Worm (Caenorhabditis elegans) whole organism, early embryonic: ENCODE measurements around the gene str-85.

Source experiments
- B0310.2 ChIP-seq: sonication (generic microtip); optimal IDR thresholded peaks from 2 replicates; lab custom pipeline; 2016; ENCODE audit warnings: mild to moderate bottlenecking, missing genetic modification characterization, missing compliant biosample characterization
- F13C5.2 ChIP-seq: sonication (generic microtip); optimal IDR thresholded peaks from 2 replicates; lab custom pipeline; 2017; ENCODE audit warnings: mild to moderate bottlenecking, missing genetic modification characterization, inconsistent platforms, missing compliant biosample characterization
- aly-1 ChIP-seq: sonication (generic microtip); optimal IDR thresholded peaks from 2 replicates; lab custom pipeline; 2016; ENCODE audit warnings: missing genetic modification characterization, missing compliant biosample characterization
- ama-1 ChIP-seq: fragments of 150-350 bp; optimal IDR thresholded peaks from 2 replicates; lab custom pipeline; 2014
- ceh-13 ChIP-seq: fragments of 200-800 bp; sonication (Bioruptor generic); optimal IDR thresholded peaks from 2 replicates; lab custom pipeline; 2018; ENCODE audit warnings: mild to moderate bottlenecking, missing genetic modification characterization, missing compliant biosample characterization
- ceh-36 ChIP-seq: sonication (generic microtip); optimal IDR thresholded peaks from 2 replicates; lab custom pipeline; 2016; ENCODE audit warnings: missing genetic modification characterization, inconsistent platforms, missing compliant biosample characterization
- ets-7 ChIP-seq: sonication (generic microtip); optimal IDR thresholded peaks from 2 replicates; lab custom pipeline; 2016; ENCODE audit warnings: missing genotype, missing genetic modification characterization, missing compliant biosample characterization
- flt-1 ChIP-seq: fragments of 200-800 bp; sonication (Bioruptor generic); IDR thresholded peaks from 2 replicates; pipeline ENCODE4 v1.3.6; 2022; ENCODE audit warnings: missing genetic modification characterization, missing compliant biosample characterization
- hmbx-1 ChIP-seq: sonication (generic microtip); optimal IDR thresholded peaks from 2 replicates; lab custom pipeline; 2016; ENCODE audit warnings: mild to moderate bottlenecking, missing genetic modification characterization, missing compliant biosample characterization
- hmg-4 ChIP-seq: fragments of 200-800 bp; sonication (Bioruptor generic); optimal IDR thresholded peaks from 2 replicates; lab custom pipeline; 2018; ENCODE audit warnings: mild to moderate bottlenecking, missing genetic modification characterization, missing compliant biosample characterization
- hnd-1 ChIP-seq: sonication (generic microtip); optimal IDR thresholded peaks from 2 replicates; lab custom pipeline; 2016; ENCODE audit warnings: missing genetic modification characterization, missing compliant biosample characterization
- pes-1 ChIP-seq: fragments of 200-800 bp; sonication (Bioruptor generic); IDR thresholded peaks from 2 replicates; pipeline ENCODE4 v1.3.6; 2022; ENCODE audit warnings: missing genetic modification reagents, missing genetic modification characterization, missing compliant biosample characterization
- scrt-1 ChIP-seq: fragments of 200-800 bp; sonication (Bioruptor generic); IDR thresholded peaks from 2 replicates; pipeline ENCODE4 v1.3.6; 2022; ENCODE audit warnings: missing genetic modification characterization, missing compliant biosample characterization
- sea-1 ChIP-seq: fragments of 200-800 bp; sonication (Bioruptor generic); conservative IDR thresholded peaks from 2 replicates; pipeline ENCODE4 v1.3.6; 2022; ENCODE audit warnings: missing genetic modification characterization, missing compliant biosample characterization
- tbx-11 ChIP-seq: fragments of 200-800 bp; sonication (Bioruptor generic); IDR thresholded peaks from 2 replicates; pipeline ENCODE4 v1.3.6; 2022; ENCODE audit warnings: missing genetic modification characterization, missing compliant biosample characterization
- tbx-37 ChIP-seq: fragments of 200-800 bp; sonication (Bioruptor generic); conservative IDR thresholded peaks from 2 replicates; pipeline ENCODE4 v1.3.6; 2022; ENCODE audit warnings: missing genetic modification reagents, missing genetic modification characterization, missing compliant biosample characterization
- tra-4 ChIP-seq: sonication (generic microtip); optimal IDR thresholded peaks from 2 replicates; lab custom pipeline; 2017; ENCODE audit warnings: missing genetic modification characterization, missing compliant biosample characterization

The str-85 gene

DNA sequence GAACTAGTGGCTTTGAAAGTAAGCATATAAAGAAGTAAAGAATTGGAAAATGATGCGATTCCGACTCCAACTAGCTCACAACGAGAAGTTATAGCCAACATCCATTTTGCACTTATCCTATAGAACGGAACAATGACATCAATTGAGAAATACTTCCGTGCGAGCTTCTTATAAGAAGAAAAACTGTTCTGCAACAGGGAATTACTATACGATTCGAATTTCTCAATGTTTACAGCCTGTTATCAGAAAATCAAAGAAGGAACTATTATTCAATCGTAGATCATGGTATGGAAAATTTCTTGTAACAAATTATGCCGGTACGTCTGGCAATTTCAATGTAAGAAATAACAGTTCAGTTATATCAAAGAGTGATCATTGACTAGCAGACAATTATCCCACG is at the start of gene str-85:
Gene str-85 (minus strand): TSS at position 101 of the 400 bp plus-strand sequence.
- no peak for TF ChIP-seq B0310.2 (tag; lab: Kevin White, UChicago)
- no peak for TF ChIP-seq ets-7 (tag; lab: Kevin White, UChicago)
- no peak for TF ChIP-seq ceh-36
- TF ChIP-seq F13C5.2 (tag; lab: Kevin White, UChicago), result no peak
- no peak for TF ChIP-seq scrt-1 (GFP tag; lab: Robert Waterston, UW)
- TF ChIP-seq hnd-1 (tag; lab: Kevin White, UChicago), result no peak

ce11 chrV:9033267-9033666 is 47.6 kb upstream of the str-85 start, which contains the start of gene C25E10.4:
C25E10.4 (plus strand) TSS chrV:9033567.
- TF ChIP-seq B0310.2 (tag; lab: Kevin White, UChicago) (no peak), hmg-4 (GFP tag; lab: Kevin White, UChicago) (no peak), scrt-1 (GFP tag; lab: Robert Waterston, UW) (no peak), sea-1 (no peak), ceh-13 (GFP tag; lab: Kevin White, UChicago) (no peak), ets-7 (tag; lab: Kevin White, UChicago) (no peak), aly-1 (tag; lab: Kevin White, UChicago) (no peak), hmbx-1 (tag; lab: Kevin White, UChicago) (no peak), tbx-11 (no peak), ama-1 (lab: Kevin White, UChicago) (no peak), flt-1 (GFP tag; lab: Robert Waterston, UW) (no peak)

DNA sequence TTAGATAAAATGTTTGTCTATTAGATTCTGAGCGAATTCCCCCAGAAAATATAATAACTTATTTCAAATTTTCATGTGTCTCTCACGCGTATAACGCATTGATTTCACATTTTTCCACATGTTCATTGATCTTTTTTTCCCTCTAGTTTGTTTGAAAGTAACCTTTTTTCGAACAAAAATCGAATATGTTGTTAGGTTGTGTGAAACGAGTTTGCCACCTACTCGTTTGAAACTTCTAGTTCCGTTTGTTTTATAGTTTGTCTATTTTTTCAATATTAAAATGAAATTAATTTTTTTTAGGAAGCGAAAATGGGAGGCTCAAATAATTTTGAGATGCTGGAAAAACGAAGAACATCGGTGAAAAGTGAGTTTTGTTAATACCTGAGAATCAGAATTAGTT is 44.6 kb upstream of the str-85 start, which contains the start of gene C25E10.5:
Gene C25E10.5 (plus strand): TSS at position 301 of the 400 bp plus-strand sequence.
- TF ChIP-seq hmbx-1 (tag; lab: Kevin White, UChicago) (no peak), tbx-37 (GFP tag; lab: Robert Waterston, UW) (no peak), ama-1 (lab: Kevin White, UChicago) (no peak), tbx-11 (no peak), hmg-4 (GFP tag; lab: Kevin White, UChicago) (no peak), pes-1 (GFP tag; lab: Robert Waterston, UW) (no peak), aly-1 (tag; lab: Kevin White, UChicago) (no peak), ceh-13 (GFP tag; lab: Kevin White, UChicago) (no peak), ceh-36 (no peak), sea-1 (no peak), ets-7 (tag; lab: Kevin White, UChicago) (no peak), B0310.2 (tag; lab: Kevin White, UChicago) (no peak), F13C5.2 (tag; lab: Kevin White, UChicago) (no peak)

DNA sequence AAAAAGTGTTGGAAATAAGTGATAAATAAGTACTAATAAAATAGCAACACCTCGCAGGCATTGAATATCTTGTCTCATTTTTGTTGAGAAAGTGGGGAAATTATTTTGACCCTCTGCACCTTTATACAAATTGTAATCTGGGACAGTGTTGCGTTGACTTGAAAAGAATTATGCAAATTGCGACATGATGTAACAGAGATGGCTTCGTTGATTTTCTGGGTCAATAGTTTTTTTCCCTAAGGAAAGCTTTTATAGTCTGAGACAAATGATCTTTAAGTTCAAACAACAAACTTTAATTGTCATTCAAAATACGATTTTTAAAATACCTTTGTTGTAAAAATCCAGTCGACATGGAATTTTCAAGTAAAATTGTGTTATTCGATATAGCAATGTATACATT is 39.1 kb upstream of the str-85 start, which contains the start of gene bus-1:
Gene bus-1 (minus strand): TSS at position 101 of the 400 bp plus-strand sequence.
- TF ChIP-seq tbx-11, result no peak
- TF ChIP-seq flt-1 (GFP tag; lab: Robert Waterston, UW), result no peak
- no peak for TF ChIP-seq pes-1 (GFP tag; lab: Robert Waterston, UW)
- TF ChIP-seq hnd-1 (tag; lab: Kevin White, UChicago), result no peak
- TF ChIP-seq scrt-1 (GFP tag; lab: Robert Waterston, UW), result no peak
- no peak for TF ChIP-seq sea-1
- TF ChIP-seq ceh-13 (GFP tag; lab: Kevin White, UChicago), result no peak
- TF ChIP-seq ama-1 (lab: Kevin White, UChicago), result no peak
- no peak for TF ChIP-seq ets-7 (tag; lab: Kevin White, UChicago)
- TF ChIP-seq hmg-4 (GFP tag; lab: Kevin White, UChicago), result no peak
- no peak for TF ChIP-seq tra-4 (tag; lab: Kevin White, UChicago)
- TF ChIP-seq B0310.2 (tag; lab: Kevin White, UChicago), result no peak
- no peak for TF ChIP-seq F13C5.2 (tag; lab: Kevin White, UChicago)
- TF ChIP-seq aly-1 (tag; lab: Kevin White, UChicago), result no peak
- TF ChIP-seq hmbx-1 (tag; lab: Kevin White, UChicago), result no peak
- no peak for TF ChIP-seq ceh-36
- TF ChIP-seq tbx-37 (GFP tag; lab: Robert Waterston, UW), result no peak

DNA sequence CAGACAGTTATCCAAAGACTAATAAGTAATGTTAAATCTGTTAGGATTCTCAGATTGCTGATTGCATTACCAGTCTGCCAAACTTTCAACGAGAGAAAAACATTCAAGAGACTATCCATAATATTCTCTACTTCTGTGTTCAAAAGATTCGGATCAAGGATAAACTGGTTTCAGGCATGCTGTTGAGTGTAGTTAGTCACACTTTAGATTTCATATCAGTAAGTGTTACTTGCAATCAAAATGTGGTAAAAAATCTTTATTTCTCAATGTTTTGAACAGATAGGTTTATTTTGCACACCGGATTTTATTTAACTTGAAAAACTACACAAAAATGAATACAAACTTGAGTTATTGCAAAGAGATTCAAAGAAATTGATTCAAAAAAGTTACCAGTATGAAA is 36.4 kb upstream of the str-85 start, which contains the start of gene oac-41:
Gene oac-41 (minus strand): TSS at position 101 of the 400 bp plus-strand sequence.
- TF ChIP-seq flt-1 (GFP tag; lab: Robert Waterston, UW) (no peak), scrt-1 (GFP tag; lab: Robert Waterston, UW) (no peak), ceh-36 (no peak), tra-4 (tag; lab: Kevin White, UChicago) (no peak), hmg-4 (GFP tag; lab: Kevin White, UChicago) (no peak), F13C5.2 (tag; lab: Kevin White, UChicago) (no peak), pes-1 (GFP tag; lab: Robert Waterston, UW) (no peak), ets-7 (tag; lab: Kevin White, UChicago) (no peak), sea-1 (no peak), aly-1 (tag; lab: Kevin White, UChicago) (no peak), hnd-1 (tag; lab: Kevin White, UChicago) (no peak), ama-1 (lab: Kevin White, UChicago) (no peak), tbx-11 (no peak)

DNA sequence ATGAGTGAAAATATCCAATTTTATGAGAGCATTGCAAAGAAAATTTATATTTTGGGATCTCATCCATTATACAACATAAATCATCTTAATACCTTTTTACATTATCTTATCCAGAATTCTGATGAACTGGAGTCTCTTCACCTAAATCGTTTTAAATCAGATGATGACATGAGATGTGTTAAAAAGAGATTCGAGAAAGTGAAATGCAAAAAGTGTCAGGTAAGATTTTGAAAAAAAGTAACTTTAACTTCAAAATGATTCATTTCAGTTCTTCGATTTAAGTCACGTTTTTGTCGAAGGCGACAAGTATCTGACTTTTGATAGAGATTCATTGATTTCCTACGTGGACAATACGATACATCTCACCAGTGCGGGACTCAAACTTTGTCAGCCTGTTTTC is 33.2 kb upstream of the str-85 start:
- TF ChIP-seq hmg-4 (GFP tag; lab: Kevin White, UChicago) (no peak), ceh-13 (GFP tag; lab: Kevin White, UChicago) (no peak), ceh-36 (no peak), flt-1 (GFP tag; lab: Robert Waterston, UW) (no peak), hmbx-1 (tag; lab: Kevin White, UChicago) (no peak), tbx-37 (GFP tag; lab: Robert Waterston, UW) (no peak)

DNA sequence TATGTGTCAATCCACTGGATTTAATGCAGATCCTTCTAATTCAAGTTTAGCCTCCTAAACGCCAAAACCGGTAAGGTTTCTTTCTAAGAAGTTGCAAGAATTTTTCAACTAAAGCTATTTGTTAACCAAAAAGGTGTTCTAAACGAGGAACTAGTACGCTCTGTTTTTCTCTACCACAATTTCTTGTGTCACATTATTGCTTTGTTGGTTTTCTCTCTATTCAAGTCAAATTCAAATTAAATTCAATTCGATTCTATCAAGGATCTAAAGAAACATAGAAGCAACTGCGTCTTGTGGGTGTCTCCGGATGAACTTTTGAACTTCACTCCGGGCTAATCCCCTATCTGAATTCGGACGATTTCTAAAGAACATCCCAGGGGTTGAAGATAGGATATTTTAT is 30.8 kb upstream of the str-85 start, which contains the start of gene oac-40:
Gene oac-40 (plus strand): TSS at position 301 of the 400 bp plus-strand sequence.
- TF ChIP-seq B0310.2 (tag; lab: Kevin White, UChicago) (no peak), aly-1 (tag; lab: Kevin White, UChicago) (no peak), F13C5.2 (tag; lab: Kevin White, UChicago) (no peak), hnd-1 (tag; lab: Kevin White, UChicago) (no peak)
